Worm (Caenorhabditis elegans): Measurements from ENCODE around the gene F36D4.4.
A peak's percentile ranks its signal among the peaks of the same experiment; 100 is the strongest.

Gene F36D4.4

ce11 chrV:9423539-9423938 lies 9.1 kb upstream of the F36D4.4 start:
- no peak for TF ChIP-seq lim-6 (tag; optimal IDR thresholded peaks at IDR 0.05)

ce11 chrV:9422745-9423144 lies 8.3 kb upstream of the F36D4.4 start:
- TF ChIP-seq ceh-34 (tag; optimal IDR thresholded peaks at IDR 0.05) (peak; percentile 13), ets-4 (tag; optimal IDR thresholded peaks at IDR 0.05) (peak; percentile 54), elt-4 (tag; optimal IDR thresholded peaks at IDR 0.05) (no peak), che-1 (tag; optimal IDR thresholded peaks at IDR 0.05) (no peak), ref-2 (tag; optimal IDR thresholded peaks at IDR 0.05) (peak; percentile 56), ttx-3 (tag; optimal IDR thresholded peaks at IDR 0.05) (no peak), pat-9 (tag; optimal IDR thresholded peaks at IDR 0.05) (no peak), hlh-15 (tag; optimal IDR thresholded peaks at IDR 0.05) (no peak), pag-3 (tag; optimal IDR thresholded peaks at IDR 0.05; ENCODE audit: borderline replicate concordance) (no peak), rnt-1 (tag; optimal IDR thresholded peaks at IDR 0.05) (no peak), tbx-2 (tag; optimal IDR thresholded peaks at IDR 0.05) (peak; percentile 59), hlh-6 (tag; optimal IDR thresholded peaks at IDR 0.05) (peak; percentile 44), odd-2 (tag; optimal IDR thresholded peaks at IDR 0.05) (no peak), eyg-1 (tag; optimal IDR thresholded peaks at IDR 0.05) (no peak), ceh-31 (tag; optimal IDR thresholded peaks at IDR 0.05) (peak; percentile 26), ceh-19 (GFP tag; optimal IDR thresholded peaks at IDR 0.05) (peak; percentile 69)

DNA sequence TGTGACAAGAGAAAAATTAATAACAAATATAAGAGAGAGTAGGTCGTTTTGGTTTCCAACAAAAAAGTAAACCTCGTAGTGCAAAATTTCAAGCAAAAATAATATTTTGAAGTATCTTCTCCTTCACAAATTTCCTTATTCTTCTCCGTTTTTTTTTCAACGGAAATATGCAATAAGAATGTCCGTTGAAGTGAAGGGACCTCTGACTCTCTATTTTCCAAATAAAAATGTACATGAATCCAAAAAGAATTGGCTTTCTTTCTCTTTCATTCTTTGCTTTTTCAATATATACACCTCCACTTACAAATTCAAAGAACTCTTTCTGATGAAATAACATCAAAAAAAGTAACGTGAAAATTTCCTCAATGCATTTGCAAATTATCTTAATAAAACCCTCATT lies 2.2 kb upstream of the F36D4.4 start, which contains the start of gene F36D4.1:
TSS of gene F36D4.1 (plus strand) at position 301 of the 400 bp plus-strand sequence.
- TF ChIP-seq C08G9.2 (tag; optimal IDR thresholded peaks at IDR 0.05) (no peak), hlh-13 (GFP tag; optimal IDR thresholded peaks at IDR 0.05) (no peak), hlh-30 (tag; optimal IDR thresholded peaks at IDR 0.05; ENCODE audit: insufficient read depth) (no peak), K02D7.2 (tag; optimal IDR thresholded peaks at IDR 0.05) (no peak), hlh-15 (tag; optimal IDR thresholded peaks at IDR 0.05) (no peak), ahr-1 (tag; optimal IDR thresholded peaks at IDR 0.05) (no peak), tbx-7 (tag; optimal IDR thresholded peaks at IDR 0.05) (no peak), hlh-8 (tag; optimal IDR thresholded peaks at IDR 0.05) (no peak), ets-4 (tag; optimal IDR thresholded peaks at IDR 0.05) (no peak), fkh-6 (tag; optimal IDR thresholded peaks at IDR 0.05) (no peak), F13H6.1 (tag; optimal IDR thresholded peaks at IDR 0.05) (no peak), ceh-18 (tag; optimal IDR thresholded peaks at IDR 0.05) (no peak), ttx-3 (tag; optimal IDR thresholded peaks at IDR 0.05) (no peak), sdc-2 (tag; optimal IDR thresholded peaks at IDR 0.05) (no peak)

- no peak for TF ChIP-seq lim-6 (tag; optimal IDR thresholded peaks at IDR 0.05)
- TF ChIP-seq hlh-30 (tag; optimal IDR thresholded peaks at IDR 0.05; ENCODE audit: insufficient read depth): no peak
- no peak for TF ChIP-seq ceh-19 (GFP tag; optimal IDR thresholded peaks at IDR 0.05)
- TF ChIP-seq pha-4 (tag; optimal IDR thresholded peaks at IDR 0.05): no peak
- TF ChIP-seq nhr-11 (tag; optimal IDR thresholded peaks at IDR 0.05): no peak
- TF ChIP-seq sox-2 (GFP tag; IDR thresholded peaks at IDR 0.05): no peak
- TF ChIP-seq unc-42 (tag; optimal IDR thresholded peaks at IDR 0.05): peak; percentile 50
- TF ChIP-seq mec-3 (tag; optimal IDR thresholded peaks at IDR 0.05; ENCODE audit: borderline replicate concordance): no peak
Measured at ce11 chrV:9408869-9409268, 5.5 kb downstream of the F36D4.4 start.

- no peak for TF ChIP-seq fkh-10 (GFP tag; optimal IDR thresholded peaks at IDR 0.05)
- no peak for TF ChIP-seq unc-3 (GFP tag; conservative IDR thresholded peaks at IDR 0.05)
- no peak for TF ChIP-seq unc-3 (tag; optimal IDR thresholded peaks at IDR 0.05)
- no peak for TF ChIP-seq npax-4 (tag; optimal IDR thresholded peaks at IDR 0.05)
- no peak for TF ChIP-seq ceh-48 (tag; optimal IDR thresholded peaks at IDR 0.05)
- no peak for TF ChIP-seq odd-2 (tag; optimal IDR thresholded peaks at IDR 0.05)
- TF ChIP-seq ceh-22 (tag; optimal IDR thresholded peaks at IDR 0.05): no peak
- TF ChIP-seq ceh-31 (tag; optimal IDR thresholded peaks at IDR 0.05): no peak
- no peak for TF ChIP-seq ama-1 (optimal IDR thresholded peaks at IDR 0.05)
- no peak for TF ChIP-seq ceh-24 (tag; optimal IDR thresholded peaks at IDR 0.05)
- no peak for TF ChIP-seq ztf-16 (tag; optimal IDR thresholded peaks at IDR 0.05)
- no peak for TF ChIP-seq ceh-30 (tag; optimal IDR thresholded peaks at IDR 0.05)
Measured at ce11 chrV:9406890-9407289, 7.5 kb downstream of the F36D4.4 start.

Measured in whole organism, late embryonic.